Worm (Caenorhabditis elegans): ENCODE measurements around the gene ncx-5.

ncx-5 gene

ce11 chrV:10535325-10535724 lies 45.4 kb upstream of the ncx-5 start (continued):
- no peak for TF ChIP-seq unc-62 (GFP tag; optimal IDR thresholded peaks at IDR 0.05)
- no peak for TF ChIP-seq mab-9 (GFP tag; IDR thresholded peaks at IDR 0.05)
- TF ChIP-seq C16A3.4 (tag; optimal IDR thresholded peaks at IDR 0.05), result no peak

ce11 chrV:10532725-10533124 lies 42.8 kb upstream of the ncx-5 start, which contains the start of gene txt-10:
Gene txt-10 (minus strand): TSS chrV:10532825.
- TF ChIP-seq nhr-20 (tag; optimal IDR thresholded peaks at IDR 0.05) (no peak), efl-3 (GFP tag; optimal IDR thresholded peaks at IDR 0.05) (no peak), nhr-85 (tag) (no peak), isw-1 (GFP tag; IDR thresholded peaks at IDR 0.05) (no peak), ceh-8 (GFP tag; optimal IDR thresholded peaks at IDR 0.05) (no peak)

ce11 chrV:10529600-10529999 lies 39.7 kb upstream of the ncx-5 start:
- TF ChIP-seq blmp-1 (tag; optimal IDR thresholded peaks at IDR 0.05) (peak; percentile 93), ztf-11 (tag; optimal IDR thresholded peaks at IDR 0.05) (no peak)

ce11 chrV:10528500-10528899 lies 38.6 kb upstream of the ncx-5 start, which contains the start of gene F25D1.3:
Gene F25D1.3 (plus strand): TSS chrV:10528724.
- peak; percentile 96 for TF ChIP-seq blmp-1 (tag; optimal IDR thresholded peaks at IDR 0.05)
- TF ChIP-seq nhr-237 (tag; optimal IDR thresholded peaks at IDR 0.05), result no peak

ce11 chrV:10525902-10526301 lies 36.0 kb upstream of the ncx-5 start, which contains the start of the genes C35A5.8 and hda-11:
Gene C35A5.8 (minus strand): TSS chrV:10525908.
Gene hda-11 (plus strand): TSS chrV:10526184.
- TF ChIP-seq snpc-4 (tag; optimal IDR thresholded peaks at IDR 0.05) (peak; percentile 58), nhr-84 (tag; optimal IDR thresholded peaks at IDR 0.05) (no peak), nhr-76 (tag; optimal IDR thresholded peaks at IDR 0.05) (no peak), elt-2 (tag; optimal IDR thresholded peaks at IDR 0.05) (peak; percentile 79), fkh-8 (tag; optimal IDR thresholded peaks at IDR 0.05) (peak; percentile 66), sptf-1 (tag; optimal IDR thresholded peaks at IDR 0.05) (no peak), skn-1 (tag; optimal IDR thresholded peaks at IDR 0.05) (peak; percentile 52), snu-23 (GFP tag; optimal IDR thresholded peaks at IDR 0.05) (peak; percentile 86), pax-3 (tag; optimal IDR thresholded peaks at IDR 0.05) (peak; percentile 82), nhr-19 (GFP tag; conservative IDR thresholded peaks at IDR 0.05) (peak; percentile 82), ama-1 (optimal IDR thresholded peaks at IDR 0.05) (no peak), tbx-2 (tag; optimal IDR thresholded peaks at IDR 0.05) (peak; percentile 89), efl-1 (optimal IDR thresholded peaks at IDR 0.05) (peak; percentile 71 to 77), efl-1 (GFP tag; optimal IDR thresholded peaks at IDR 0.05 in 1 of 2) (peak; percentile 71 to 97), egl-13 (tag; optimal IDR thresholded peaks at IDR 0.05) (peak; percentile 84), hlh-17 (GFP tag; optimal IDR thresholded peaks at IDR 0.05; ENCODE audit: borderline replicate concordance) (no peak), lir-3 (tag; optimal IDR thresholded peaks at IDR 0.05; ENCODE audit: poor library complexity) (peak; percentile 97), Y116A8C.19 (tag; optimal IDR thresholded peaks at IDR 0.05; ENCODE audit: borderline replicate concordance) (peak; percentile 65), dpl-1 (GFP tag; optimal IDR thresholded peaks at IDR 0.05) (peak; percentile 64 to 75 (median 71)), rnt-1 (tag; optimal IDR thresholded peaks at IDR 0.05) (peak; percentile 99), unc-62 (GFP tag; optimal IDR thresholded peaks at IDR 0.05) (no peak), hpl-2 (GFP tag; optimal IDR thresholded peaks at IDR 0.05) (no peak), ceh-82 (tag; optimal IDR thresholded peaks at IDR 0.05) (peak; percentile 46 to 59 (median 51)), unc-98 (GFP tag; IDR thresholded peaks at IDR 0.05) (peak; percentile 79), swsn-7 (tag; optimal IDR thresholded peaks at IDR 0.05) (peak; percentile 80), nhr-11 (tag; optimal IDR thresholded peaks at IDR 0.05) (no peak), pag-3 (tag; optimal IDR thresholded peaks at IDR 0.05; ENCODE audit: borderline replicate concordance, insufficient read depth) (peak; percentile 28), lin-35 (GFP tag; optimal IDR thresholded peaks at IDR 0.05) (peak; percentile 71 to 74), nhr-20 (tag; optimal IDR thresholded peaks at IDR 0.05) (peak; percentile 82), mdl-1 (tag; optimal IDR thresholded peaks at IDR 0.05) (peak in 1 of 2 experiments; percentile 24), nhr-90 (tag; optimal IDR thresholded peaks at IDR 0.05; ENCODE audit: poor library complexity) (peak; percentile 91), fos-1 (tag; optimal IDR thresholded peaks at IDR 0.05) (peak; percentile 20), egl-27 (tag; optimal IDR thresholded peaks at IDR 0.05) (no peak), vab-15 (tag; optimal IDR thresholded peaks at IDR 0.05) (no peak), lsy-2 (tag; optimal IDR thresholded peaks at IDR 0.05) (peak; percentile 54 to 61), ces-1 (GFP tag; optimal IDR thresholded peaks at IDR 0.05) (no peak)

Data from whole organism, L1 larva.